Fruit fly (Drosophila melanogaster): ENCODE results near the gene CG3819.

DNA sequence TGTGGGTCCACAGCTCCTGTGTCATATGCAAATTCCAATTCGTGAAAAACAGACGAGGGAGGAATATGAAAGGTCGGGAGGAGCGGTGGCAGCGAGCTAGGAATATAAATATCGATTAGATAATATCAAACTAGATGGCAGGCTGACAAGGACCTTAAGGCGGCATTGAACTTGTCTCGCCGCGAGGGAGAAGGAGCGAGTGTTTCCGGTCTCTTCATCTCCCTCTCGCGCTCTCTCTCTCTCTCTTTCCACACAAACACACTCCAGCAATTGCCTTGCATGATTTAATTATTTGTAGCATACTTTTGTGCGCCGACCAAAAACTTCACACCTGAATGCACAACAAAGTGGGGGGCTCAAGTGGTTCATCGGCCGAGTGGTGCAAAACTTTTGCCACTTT is 25.0 kb upstream of the CG3819 start:
- no peak for TF ChIP-seq ss (GFP tag; optimal IDR thresholded peaks at IDR 0.05)
- TF ChIP-seq OdsH (GFP tag; optimal IDR thresholded peaks at IDR 0.05) = peak; percentile 8
- no peak for TF ChIP-seq Hr39 (GFP tag; optimal IDR thresholded peaks at IDR 0.05)
- TF ChIP-seq Sox102F (GFP tag; optimal IDR thresholded peaks at IDR 0.05) = no peak
- TF ChIP-seq cyc (GFP tag; optimal IDR thresholded peaks at IDR 0.05) = no peak
- TF ChIP-seq CG9139 (GFP tag; optimal IDR thresholded peaks at IDR 0.05) = peak; percentile 14
- no peak for TF ChIP-seq net (GFP tag; optimal IDR thresholded peaks at IDR 0.05)
- TF ChIP-seq CG16779 (tag; optimal IDR thresholded peaks at IDR 0.05) = no peak
- TF ChIP-seq CG8319 (GFP tag; optimal IDR thresholded peaks at IDR 0.05) = peak; percentile 20
- TF ChIP-seq Ets21C (GFP tag; optimal IDR thresholded peaks at IDR 0.05) = no peak
- TF ChIP-seq CG8632 (GFP tag; optimal IDR thresholded peaks at IDR 0.05) = peak; percentile 10
- TF ChIP-seq Gug (GFP tag; IDR thresholded peaks at IDR 0.05) = no peak

Measured in whole organism, prepupa.